Fruit fly (Drosophila melanogaster) whole organism, embryonic: ENCODE data around the gene Tbcd.

Source experiments
- CG14050 ChIP-seq: fragments of 200-800 bp; sonication (Bioruptor generic); IDR thresholded peaks from 3 replicates; pipeline ENCODE4 v1.3.6; 2022; ENCODE audit warnings: missing biosample characterization, missing genetic modification characterization
- ash1 ChIP-seq: fragments of 200-800 bp; sonication (Bioruptor generic); optimal IDR thresholded peaks from 2 replicates; lab custom pipeline; 2018; ENCODE audit warnings: missing biosample characterization, mild to moderate bottlenecking, missing genetic modification characterization

DNA sequence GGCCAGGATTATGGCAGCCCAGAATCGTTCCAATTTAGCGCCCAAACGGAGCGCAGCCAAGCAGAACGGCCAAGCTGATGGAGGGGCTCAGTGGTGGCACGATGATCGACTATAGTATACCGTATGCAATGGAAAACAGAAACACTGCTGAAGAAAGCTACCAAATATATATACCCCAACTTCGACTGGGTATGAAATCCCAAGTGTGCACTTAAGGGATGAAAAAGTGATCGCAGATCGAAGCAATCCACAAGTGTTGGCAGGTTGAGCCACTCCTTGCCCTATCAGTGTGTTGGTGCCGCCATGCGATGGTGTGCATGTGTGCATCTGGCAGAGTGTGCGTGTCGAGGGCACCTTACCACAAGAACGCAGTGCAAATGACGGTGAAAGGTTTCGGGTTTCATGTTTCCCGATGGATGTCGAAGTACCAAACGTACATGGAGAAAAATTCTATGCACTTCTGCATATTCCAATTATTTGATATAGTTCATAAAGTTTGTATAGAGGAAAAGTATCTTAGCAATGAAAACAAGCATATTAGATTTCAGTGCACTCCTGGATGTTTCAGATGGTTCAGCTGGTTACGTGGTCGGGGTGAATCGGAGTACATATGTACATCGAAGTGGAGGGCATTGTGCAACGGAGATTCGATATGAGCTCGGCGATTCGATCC is 34.8 kb downstream of the Tbcd start:
- no peak for TF ChIP-seq CG14050 (GFP tag; lab: Robert Waterston, UW)
- no peak for TF ChIP-seq ash1 (GFP tag; lab: Kevin White, UChicago)
